Worm (Caenorhabditis elegans): ENCODE data around the gene nas-27.

- no peak for TF ChIP-seq tbx-2 (tag; optimal IDR thresholded peaks at IDR 0.05)
- TF ChIP-seq ama-1 (optimal IDR thresholded peaks at IDR 0.05): no peak
- TF ChIP-seq ceh-2 (tag; optimal IDR thresholded peaks at IDR 0.05): no peak
- no peak for TF ChIP-seq ceh-14 (tag; optimal IDR thresholded peaks at IDR 0.05)
- no peak for TF ChIP-seq elt-2 (tag; optimal IDR thresholded peaks at IDR 0.05)
- no peak for TF ChIP-seq rnt-1 (tag; optimal IDR thresholded peaks at IDR 0.05)
- no peak for TF ChIP-seq dmd-4 (tag; optimal IDR thresholded peaks at IDR 0.05; ENCODE audit: borderline replicate concordance)
- TF ChIP-seq pat-9 (tag; optimal IDR thresholded peaks at IDR 0.05): no peak
- no peak for TF ChIP-seq ceh-18 (tag; optimal IDR thresholded peaks at IDR 0.05)
These were observed 47.3 kb downstream of the nas-27 start for ce11 chrII:1131821-1132220.

Measured in whole organism, late embryonic.